Fruit fly (Drosophila melanogaster) whole organism, embryonic: ENCODE measurements around the gene Mlc2.

Experiments used
- CG10366 ChIP-seq: fragments of 200-800 bp; sonication (Bioruptor generic); IDR thresholded peaks from 2 replicates; pipeline ENCODE4 v1.3.6; 2022; ENCODE audit warnings: missing biosample characterization, missing genetic modification characterization
- CG12071 ChIP-seq: fragments of 200-800 bp; sonication (Bioruptor generic); optimal IDR thresholded peaks from 3 replicates; lab custom pipeline; 2018; ENCODE audit warnings: missing biosample characterization, mild to moderate bottlenecking, missing genetic modification characterization
- CG13624 ChIP-seq: fragments of 200-800 bp; sonication (Bioruptor generic); optimal IDR thresholded peaks from 2 replicates; lab custom pipeline; 2016; ENCODE audit warnings: missing biosample characterization, missing genetic modification characterization
- CG14050 ChIP-seq: fragments of 200-800 bp; sonication (Bioruptor generic); IDR thresholded peaks from 3 replicates; pipeline ENCODE4 v1.3.6; 2022; ENCODE audit warnings: missing biosample characterization, missing genetic modification characterization
- CG14710 ChIP-seq: fragments of 200-800 bp; sonication (Bioruptor generic); optimal IDR thresholded peaks from 3 replicates; lab custom pipeline; 2019; ENCODE audit warnings: missing biosample characterization, mild to moderate bottlenecking, missing genetic modification characterization, moderate library complexity
- CG18619 ChIP-seq: fragments of 200-800 bp; sonication (Bioruptor generic); optimal IDR thresholded peaks from 3 replicates; lab custom pipeline; 2017; ENCODE audit warnings: missing biosample characterization, mild to moderate bottlenecking, missing genetic modification characterization
- CG18764 ChIP-seq: fragments of 200-800 bp; sonication (Bioruptor generic); optimal IDR thresholded peaks from 3 replicates; lab custom pipeline; 2016; ENCODE audit warnings: missing biosample characterization, missing genetic modification characterization
- CG31224 ChIP-seq: fragments of 200-800 bp; sonication (Bioruptor generic); IDR thresholded peaks from 2 replicates; pipeline ENCODE4 v1.3.6; 2022; ENCODE audit warnings: missing biosample characterization, missing genetic modification characterization
- CG31365 ChIP-seq: fragments of 200-800 bp; sonication (Bioruptor generic); optimal IDR thresholded peaks from 2 replicates; lab custom pipeline; 2018; ENCODE audit warnings: missing biosample characterization, mild to moderate bottlenecking, missing genetic modification characterization
- CG4707 ChIP-seq: fragments of 200-800 bp; sonication (Bioruptor generic); optimal IDR thresholded peaks from 2 replicates; lab custom pipeline; 2018; ENCODE audit warnings: missing biosample characterization, mild to moderate bottlenecking, missing genetic modification characterization, moderate library complexity
- CG4854 ChIP-seq: fragments of 200-800 bp; sonication (Bioruptor generic); optimal IDR thresholded peaks from 2 replicates; lab custom pipeline; 2016; ENCODE audit warnings: missing biosample characterization, missing genetic modification characterization, inconsistent platforms
- CG6683 ChIP-seq: fragments of 200-800 bp; sonication (Bioruptor generic); optimal IDR thresholded peaks from 2 replicates; lab custom pipeline; 2017; ENCODE audit warnings: missing biosample characterization, mild to moderate bottlenecking, missing genetic modification characterization, missing genetic modification reagents
- CG6791 ChIP-seq: fragments of 200-800 bp; sonication (Bioruptor generic); IDR thresholded peaks from 3 replicates; pipeline ENCODE4 v1.3.6; 2022; ENCODE audit warnings: missing biosample characterization, missing genetic modification characterization; ENCODE audit not compliant: partially characterized antibody
- CG8924 ChIP-seq: fragments of 200-800 bp; optimal IDR thresholded peaks from 3 replicates; lab custom pipeline; 2019; ENCODE audit warnings: missing biosample characterization, mild to moderate bottlenecking, missing genetic modification characterization, moderate library complexity
- CG9727 ChIP-seq: fragments of 200-800 bp; sonication (Bioruptor generic); optimal IDR thresholded peaks from 3 replicates; lab custom pipeline; 2017; ENCODE audit warnings: missing biosample characterization, mild to moderate bottlenecking, missing genetic modification characterization
- Dek ChIP-seq: fragments of 200-800 bp; sonication (Bioruptor generic); optimal IDR thresholded peaks from 3 replicates; lab custom pipeline; 2019; ENCODE audit warnings: missing biosample characterization, mild to moderate bottlenecking, missing genetic modification characterization, moderate library complexity
- Gsc ChIP-seq: fragments of 200-800 bp; sonication (Bioruptor generic); IDR thresholded peaks from 2 replicates; pipeline ENCODE4 v1.3.6; 2022; ENCODE audit warnings: missing biosample characterization, missing genetic modification characterization
- H2.0 ChIP-seq: fragments of 200-800 bp; sonication (Bioruptor generic); IDR thresholded peaks from 2 replicates; pipeline ENCODE4 v1.3.6; 2022; ENCODE audit warnings: missing biosample characterization, missing genetic modification characterization
- Hey ChIP-seq: fragments of 200-800 bp; sonication (Bioruptor generic); optimal IDR thresholded peaks from 3 replicates; lab custom pipeline; 2018; ENCODE audit warnings: missing biosample characterization, mild to moderate bottlenecking, missing genetic modification characterization
- Med ChIP-seq: fragments of 200-800 bp; sonication (Bioruptor generic); peaks from one replicate; lab custom pipeline; 2016; ENCODE audit warnings: missing biosample characterization, missing genetic modification characterization, mild to moderate bottlenecking, inconsistent platforms, moderate library complexity
- Nf-YA ChIP-seq: fragments of 200-800 bp; sonication (Bioruptor generic); IDR thresholded peaks from 2 replicates; pipeline ENCODE4 v1.3.6; 2022; ENCODE audit warnings: missing biosample characterization, missing genetic modification characterization
- NfI ChIP-seq: fragments of 200-800 bp; sonication (Bioruptor generic); optimal IDR thresholded peaks from 3 replicates; lab custom pipeline; 2018; ENCODE audit warnings: missing biosample characterization, mild to moderate bottlenecking, missing genetic modification characterization, moderate library complexity
- PHDP ChIP-seq: fragments of 200-800 bp; sonication (Bioruptor generic); optimal IDR thresholded peaks from 3 replicates; lab custom pipeline; 2018; ENCODE audit warnings: missing biosample characterization, mild to moderate bottlenecking, missing genetic modification characterization, moderate library complexity
- Six4 ChIP-seq: fragments of 200-800 bp; sonication (Bioruptor generic); optimal IDR thresholded peaks from 2 replicates; lab custom pipeline; 2016; ENCODE audit warnings: missing biosample characterization, missing genetic modification characterization
- Stat92E ChIP-seq, 3 experiments: fragments of >200 bp in 2 of 3; fragments of 200-800 bp in 1 of 3; sonication (Bioruptor generic) in 1 of 3; optimal IDR thresholded peaks; 2 replicates each; lab custom pipeline; 2017 to 2019; ENCODE audit warnings: missing biosample characterization in 3 of 3, missing genetic modification characterization in 3 of 3, mild to moderate bottlenecking in 1 of 3, moderate library complexity in 1 of 3
- az2 ChIP-seq: fragments of 200-800 bp; sonication (Bioruptor generic); optimal IDR thresholded peaks from 3 replicates; lab custom pipeline; 2016; ENCODE audit warnings: missing biosample characterization, missing genetic modification characterization
- chm ChIP-seq: fragments of 200-800 bp; sonication (Bioruptor generic); IDR thresholded peaks from 2 replicates; pipeline ENCODE4 v1.3.6; 2022; ENCODE audit warnings: missing biosample characterization, missing genetic modification characterization
- dysf ChIP-seq: fragments of 200-800 bp; sonication (Bioruptor generic); IDR thresholded peaks from 3 replicates; pipeline ENCODE4 v1.3.6; 2022; ENCODE audit warnings: missing biosample characterization, missing genetic modification characterization
- h ChIP-seq: fragments of >200 bp; optimal IDR thresholded peaks from 2 replicates; lab custom pipeline; 2017
- hkb ChIP-seq, 2 experiments: fragments of 200-800 bp in 1 of 2; fragments of >200 bp in 1 of 2; sonication (Bioruptor generic) in 1 of 2; IDR thresholded peaks in 1 of 2; optimal IDR thresholded peaks in 1 of 2; 2 replicates each; pipeline versions ENCODE4 v1.3.6 to Lab custom; 2017 to 2022; ENCODE audit warnings: missing biosample characterization in 1 of 2, missing genetic modification characterization in 1 of 2
- ind ChIP-seq: fragments of 200-800 bp; sonication (Bioruptor generic); optimal IDR thresholded peaks from 3 replicates; lab custom pipeline; 2016; ENCODE audit warnings: missing biosample characterization, missing genetic modification characterization
- jigr1 ChIP-seq: fragments of 200-800 bp; sonication (Bioruptor generic); IDR thresholded peaks from 3 replicates; pipeline ENCODE4 v1.3.6; 2022; ENCODE audit warnings: missing biosample characterization, missing genetic modification characterization
- jing ChIP-seq: fragments of 200-800 bp; sonication (Bioruptor generic); optimal IDR thresholded peaks from 2 replicates; lab custom pipeline; 2018; ENCODE audit warnings: missing biosample characterization, mild to moderate bottlenecking, missing genetic modification characterization
- klu ChIP-seq: fragments of 200-800 bp; sonication (Bioruptor generic); IDR thresholded peaks from 2 replicates; pipeline ENCODE4 v1.3.6; 2022; ENCODE audit warnings: missing biosample characterization, missing genetic modification characterization
- pzg ChIP-seq: fragments of 200-800 bp; sonication (Bioruptor generic); optimal IDR thresholded peaks from 3 replicates; lab custom pipeline; 2018; ENCODE audit warnings: missing biosample characterization, mild to moderate bottlenecking, missing genetic modification characterization, moderate library complexity
- sd ChIP-seq: fragments of 200-800 bp; sonication (Bioruptor generic); optimal IDR thresholded peaks from 3 replicates; lab custom pipeline; 2018; ENCODE audit warnings: missing biosample characterization, mild to moderate bottlenecking, missing genetic modification characterization, moderate library complexity
- sens ChIP-seq: fragments of 200-800 bp; sonication (Bioruptor generic); peaks from one replicate; lab custom pipeline; 2016; ENCODE audit warnings: missing biosample characterization, missing genetic modification characterization
- seq ChIP-seq: fragments of 200-800 bp; sonication (Bioruptor generic); IDR thresholded peaks from 2 replicates; pipeline ENCODE4 v1.3.6; 2022; ENCODE audit warnings: missing biosample characterization, missing genetic modification characterization
- sima ChIP-seq: fragments of 200-800 bp; sonication (Bioruptor generic); optimal IDR thresholded peaks from 2 replicates; lab custom pipeline; 2016; ENCODE audit warnings: missing biosample characterization, missing genetic modification characterization
- slp2 ChIP-seq: fragments of 200-800 bp; sonication (Bioruptor generic); optimal IDR thresholded peaks from 2 replicates; lab custom pipeline; 2016; ENCODE audit warnings: missing biosample characterization, missing genetic modification characterization
- so ChIP-seq: fragments of 200-800 bp; sonication (Bioruptor generic); IDR thresholded peaks from 3 replicates; pipeline ENCODE4 v1.3.6; 2022; ENCODE audit warnings: missing biosample characterization, missing genetic modification characterization
- sob ChIP-seq: fragments of 200-800 bp; sonication (Bioruptor generic); IDR thresholded peaks from 2 replicates; pipeline ENCODE4 v1.3.6; 2022; ENCODE audit warnings: missing biosample characterization, missing genetic modification characterization
- wor ChIP-seq: fragments of 200-800 bp; sonication (Bioruptor generic); IDR thresholded peaks from 2 replicates; pipeline ENCODE4 v1.3.6; 2022; ENCODE audit warnings: missing biosample characterization, missing genetic modification characterization
- zen ChIP-seq: fragments of 200-800 bp; sonication (Bioruptor generic); optimal IDR thresholded peaks from 3 replicates; lab custom pipeline; 2018; ENCODE audit warnings: missing biosample characterization, mild to moderate bottlenecking, missing genetic modification characterization, moderate library complexity

Mlc2 gene

dm6 chr3R:30208766-30209484, 34.6 kb upstream of the Mlc2 start, which contains the start of gene RpS7 (continued):
- TF ChIP-seq sens (GFP tag; lab: Kevin White, UChicago) (peak; percentile 92), ind (GFP tag; lab: Kevin White, UChicago) (peak; percentile 35), CG18764 (GFP tag; lab: Kevin White, UChicago) (peak; percentile 28), CG31224 (GFP tag; lab: Robert Waterston, UW) (peak; percentile 73), CG31365 (tag; lab: Kevin White, UChicago) (peak; percentile 76), slp2 (GFP tag; lab: Kevin White, UChicago) (peak; percentile 37), CG4707 (peak; percentile 85), Hey (peak; percentile 74), CG6791 (GFP tag; lab: Robert Waterston, UW) (peak; percentile 94), h (no peak), NfI (peak; percentile 87), pzg (GFP tag; lab: Kevin White, UChicago) (peak; percentile 54), Nf-YA (GFP tag; lab: Robert Waterston, UW) (peak; percentile 51), Six4 (GFP tag; lab: Kevin White, UChicago) (peak; percentile 23), jigr1 (GFP tag; lab: Robert Waterston, UW) (no peak), sob (peak; percentile 79), CG9727 (GFP tag; lab: Kevin White, UChicago) (peak; percentile 89), CG13624 (GFP tag; lab: Kevin White, UChicago) (peak; percentile 44), so (GFP tag; lab: Robert Waterston, UW) (0 out of 3 replicates have a peak, but pooled peaks have one; percentile 31), zen (no peak), wor (GFP tag; lab: Robert Waterston, UW) (peak; percentile 29; the same call in 1 of the 2 replicates), dysf (GFP tag; lab: Robert Waterston, UW) (peak; percentile 73; the same call in 2 of the 3 replicates), H2.0 (GFP tag; lab: Robert Waterston, UW) (peak; percentile 78), klu (GFP tag; lab: Robert Waterston, UW) (no peak), Gsc (GFP tag; lab: Robert Waterston, UW) (no peak), CG12071 (peak; percentile 85), CG18619 (peak; percentile 70), CG14050 (peak; percentile 69), Med (GFP tag; lab: Kevin White, UChicago) (peak; percentile 96), sima (GFP tag; lab: Kevin White, UChicago) (no peak), jing (no peak), CG14710 (peak; percentile 82), hkb (optimal IDR thresholded peaks at IDR 0.05; lab: Kevin White, UChicago) (peak; percentile 36), hkb (GFP tag; IDR thresholded peaks at IDR 0.05; lab: Robert Waterston, UW) (peak; percentile 81), PHDP (tag; lab: Kevin White, UChicago) (peak; percentile 75), CG10366 (peak; percentile 73), az2 (GFP tag; lab: Kevin White, UChicago) (peak; percentile 26), Stat92E (GFP tag; optimal IDR thresholded peaks at IDR 0.05; lab: Kevin White, UChicago) (peak in 1 of 3 experiments; percentile 17), seq (peak; percentile 50), CG8924 (tag; lab: Kevin White, UChicago) (peak; percentile 62), sd (tag; lab: Kevin White, UChicago) (no peak), chm (GFP tag; lab: Robert Waterston, UW) (peak; percentile 85), CG4854 (GFP tag; lab: Kevin White, UChicago) (peak; percentile 50), Dek (peak; percentile 17), CG6683 (GFP tag; lab: Kevin White, UChicago) (peak; percentile 46)
- TF ChIP-seq, all 482 proteins: peak for 394
